Worm (Caenorhabditis elegans) whole organism, L2 larva: ENCODE measurements around the gene Y45F10B.3.

Experiments used
- C34F6.9 ChIP-seq: fragments of 150-350 bp; optimal IDR thresholded peaks from 2 replicates; lab custom pipeline; 2014; ENCODE audit warnings: missing biosample characterization, missing genetic modification characterization
- F13H6.1 ChIP-seq: sonication (generic microtip); optimal IDR thresholded peaks from 2 replicates; lab custom pipeline; 2016; ENCODE audit warnings: missing genetic modification characterization, missing compliant biosample characterization
- R02D3.7 ChIP-seq: fragments of 150-350 bp; optimal IDR thresholded peaks from 2 replicates; lab custom pipeline; 2014; ENCODE audit warnings: missing biosample characterization, missing genetic modification characterization
- Y55F3AM.14 ChIP-seq: fragments of 200-800 bp; sonication (Bioruptor generic); optimal IDR thresholded peaks from 2 replicates; lab custom pipeline; 2018; ENCODE audit warnings: mild to moderate bottlenecking, missing genetic modification characterization, missing compliant biosample characterization
- ZK546.5 ChIP-seq: sonication (generic microtip); optimal IDR thresholded peaks from 2 replicates; lab custom pipeline; 2017; ENCODE audit warnings: missing biosample characterization, missing genetic modification characterization
- alr-1 ChIP-seq: fragments of 150-350 bp; optimal IDR thresholded peaks from 2 replicates; lab custom pipeline; 2014; ENCODE audit warnings: missing biosample characterization, missing genetic modification characterization
- ama-1 ChIP-seq: fragments of 150-350 bp; optimal IDR thresholded peaks from 2 replicates; lab custom pipeline; 2018; ENCODE audit warnings: inconsistent platforms
- ceh-16 ChIP-seq: fragments of 150-350 bp; optimal IDR thresholded peaks from 2 replicates; lab custom pipeline; 2014; ENCODE audit warnings: missing biosample characterization, missing genetic modification characterization
- ceh-82 ChIP-seq: fragments of 150-350 bp; optimal IDR thresholded peaks from 2 replicates; lab custom pipeline; 2014; ENCODE audit warnings: missing biosample characterization, missing genetic modification characterization
- crh-2 ChIP-seq: sonication (generic microtip); optimal IDR thresholded peaks from 2 replicates; lab custom pipeline; 2017; ENCODE audit warnings: missing biosample characterization, missing genetic modification characterization
- dmd-4 ChIP-seq: sonication (generic microtip); optimal IDR thresholded peaks from 2 replicates; lab custom pipeline; 2017; ENCODE audit warnings: missing biosample characterization, missing genetic modification characterization
- egl-27 ChIP-seq: sonication (generic microtip); optimal IDR thresholded peaks from 3 replicates; lab custom pipeline; 2017; ENCODE audit warnings: missing biosample characterization, missing genetic modification reagents, missing genetic modification characterization
- elt-1 ChIP-seq: fragments of 150-350 bp; optimal IDR thresholded peaks from 2 replicates; lab custom pipeline; 2014; ENCODE audit warnings: missing biosample characterization, missing genetic modification characterization
- gmeb-1 ChIP-seq: fragments of 150-350 bp; optimal IDR thresholded peaks from 2 replicates; lab custom pipeline; 2014; ENCODE audit warnings: missing biosample characterization, missing genetic modification characterization
- lin-13 ChIP-seq: fragments of 150-350 bp; optimal IDR thresholded peaks from 2 replicates; lab custom pipeline; 2014; ENCODE audit warnings: missing biosample characterization, missing genetic modification reagents, missing genetic modification characterization
- lin-39 ChIP-seq: fragments of 150-350 bp; optimal IDR thresholded peaks from 2 replicates; lab custom pipeline; 2014; ENCODE audit warnings: missing biosample characterization, missing genetic modification reagents, missing genetic modification characterization
- lsy-2 ChIP-seq, 2 experiments: fragments of 150-350 bp in 1 of 2; sonication (generic microtip) in 1 of 2; optimal IDR thresholded peaks; 2 replicates each; lab custom pipeline; 2014 to 2017; ENCODE audit warnings: missing biosample characterization in 2 of 2, missing genetic modification characterization in 2 of 2
- mab-5 ChIP-seq: fragments of 150-350 bp; optimal IDR thresholded peaks from 2 replicates; lab custom pipeline; 2014; ENCODE audit warnings: missing biosample characterization, missing genetic modification characterization
- mbf-1 ChIP-seq: sonication (generic microtip); optimal IDR thresholded peaks from 2 replicates; lab custom pipeline; 2017; ENCODE audit warnings: missing biosample characterization, missing genetic modification characterization
- mdl-1 ChIP-seq, 2 experiments: fragments of 150-350 bp in 1 of 2; sonication (generic microtip) in 1 of 2; optimal IDR thresholded peaks; 2 replicates each; lab custom pipeline; 2017; ENCODE audit warnings: missing biosample characterization in 2 of 2, missing genetic modification characterization in 2 of 2
- nhr-10 ChIP-seq: sonication (generic microtip); optimal IDR thresholded peaks from 2 replicates; lab custom pipeline; 2017; ENCODE audit warnings: missing biosample characterization, missing genetic modification characterization
- nhr-11 ChIP-seq: fragments of 150-350 bp; optimal IDR thresholded peaks from 2 replicates; lab custom pipeline; 2014; ENCODE audit warnings: missing biosample characterization, missing genetic modification characterization
- nhr-12 ChIP-seq: fragments of 150-350 bp; optimal IDR thresholded peaks from 2 replicates; lab custom pipeline; 2014; ENCODE audit warnings: missing biosample characterization, missing genetic modification characterization
- nhr-129 ChIP-seq: fragments of 150-350 bp; optimal IDR thresholded peaks from 2 replicates; lab custom pipeline; 2014; ENCODE audit warnings: missing biosample characterization, missing genetic modification characterization
- nhr-21 ChIP-seq: fragments of 150-350 bp; optimal IDR thresholded peaks from 2 replicates; lab custom pipeline; 2014; ENCODE audit warnings: missing biosample characterization, missing genetic modification characterization
- nhr-23 ChIP-seq: fragments of 150-350 bp; optimal IDR thresholded peaks from 2 replicates; lab custom pipeline; 2014; ENCODE audit warnings: missing biosample characterization, missing genetic modification reagents, missing genetic modification characterization
- nhr-25 ChIP-seq: fragments of 150-350 bp; sonication (generic microtip); optimal IDR thresholded peaks from 3 replicates; lab custom pipeline; 2014; ENCODE audit warnings: missing biosample characterization, missing genetic modification characterization
- nhr-6 ChIP-seq: fragments of 150-350 bp; optimal IDR thresholded peaks from 2 replicates; lab custom pipeline; 2014; ENCODE audit warnings: missing biosample characterization, missing genetic modification characterization
- nhr-77 ChIP-seq: fragments of 150-350 bp; optimal IDR thresholded peaks from 2 replicates; lab custom pipeline; 2014; ENCODE audit warnings: missing biosample characterization, missing genetic modification characterization
- peb-1 ChIP-seq: fragments of 150-350 bp; optimal IDR thresholded peaks from 2 replicates; lab custom pipeline; 2014; ENCODE audit warnings: missing biosample characterization, missing genetic modification characterization
- sem-4 ChIP-seq: fragments of 150-350 bp; optimal IDR thresholded peaks from 2 replicates; lab custom pipeline; 2014; ENCODE audit warnings: missing biosample characterization, missing genetic modification reagents, missing genetic modification characterization
- skn-1 ChIP-seq: sonication (generic microtip); optimal IDR thresholded peaks from 2 replicates; lab custom pipeline; 2017; ENCODE audit warnings: missing biosample characterization, missing genetic modification characterization
- sma-9 ChIP-seq, 2 experiments: fragments of 150-350 bp in 1 of 2; sonication (generic microtip) in 1 of 2; optimal IDR thresholded peaks; 2 replicates each; lab custom pipeline; 2014 to 2016; ENCODE audit warnings: missing genetic modification characterization in 2 of 2, mild to moderate bottlenecking in 1 of 2, missing biosample characterization in 1 of 2, missing compliant biosample characterization in 1 of 2, missing genetic modification reagents in 1 of 2, moderate library complexity in 1 of 2
- snpc-4 ChIP-seq: fragments of 150-350 bp; optimal IDR thresholded peaks from 2 replicates; lab custom pipeline; 2014; ENCODE audit warnings: missing biosample characterization, missing genetic modification characterization
- unc-39 ChIP-seq: fragments of 150-350 bp; optimal IDR thresholded peaks from 2 replicates; lab custom pipeline; 2014; ENCODE audit warnings: missing biosample characterization, missing genetic modification characterization
- zag-1 ChIP-seq: fragments of 150-350 bp; optimal IDR thresholded peaks from 2 replicates; lab custom pipeline; 2014; ENCODE audit warnings: missing biosample characterization, missing genetic modification characterization
- ztf-4 ChIP-seq: fragments of 150-350 bp; optimal IDR thresholded peaks from 2 replicates; lab custom pipeline; 2014; ENCODE audit warnings: missing biosample characterization, missing genetic modification characterization

The Y45F10B.3 gene

ce11 chrIV:13619203-13619602, 25.8 kb downstream of the Y45F10B.3 start, which contains the start of gene C08F11.3:
TSS of gene C08F11.3 (plus strand) at chrIV:13619503.
- TF ChIP-seq nhr-21 (tag; lab: Kevin White, UChicago), result no peak
- TF ChIP-seq sem-4 (tag; lab: Kevin White, UChicago), result no peak
- no peak for TF ChIP-seq skn-1 (tag; lab: Kevin White, UChicago)
- TF ChIP-seq gmeb-1, result no peak
- TF ChIP-seq ZK546.5 (tag; lab: Kevin White, UChicago), result no peak
- no peak for TF ChIP-seq dmd-4 (tag; lab: Kevin White, UChicago)
- TF ChIP-seq ztf-4 (tag; lab: Kevin White, UChicago), result no peak
- no peak for TF ChIP-seq nhr-11 (tag; lab: Kevin White, UChicago)
- no peak for TF ChIP-seq lsy-2 (tag; optimal IDR thresholded peaks at IDR 0.05; lab: Kevin White, UChicago)
- TF ChIP-seq C34F6.9 (tag; lab: Kevin White, UChicago), result no peak
- TF ChIP-seq ceh-82, result no peak
- no peak for TF ChIP-seq unc-39
- no peak for TF ChIP-seq nhr-77
- TF ChIP-seq mbf-1, result no peak

- TF ChIP-seq sma-9 (GFP tag; optimal IDR thresholded peaks at IDR 0.05; lab: Kevin White, UChicago) (no peak), sma-9 (tag; optimal IDR thresholded peaks at IDR 0.05; lab: Kevin White, UChicago) (no peak), egl-27 (tag; lab: Kevin White, UChicago) (no peak), ama-1 (no peak), ceh-16 (tag; lab: Kevin White, UChicago) (no peak), elt-1 (no peak), nhr-77 (no peak), nhr-6 (no peak), alr-1 (tag; lab: Kevin White, UChicago) (no peak), C34F6.9 (tag; lab: Kevin White, UChicago) (no peak), ceh-82 (no peak), nhr-25 (tag; lab: Kevin White, UChicago) (no peak), ztf-4 (tag; lab: Kevin White, UChicago) (no peak), crh-2 (no peak), nhr-129 (tag; lab: Kevin White, UChicago) (no peak), snpc-4 (tag; lab: Kevin White, UChicago) (no peak)
Observed at ce11 chrIV:13623533-13623932, 30.1 kb downstream of the Y45F10B.3 start, which contains the start of gene C08F11.1. TSS of gene C08F11.1 (plus strand) at chrIV:13623833.

- no peak for TF ChIP-seq sma-9 (GFP tag; optimal IDR thresholded peaks at IDR 0.05; lab: Kevin White, UChicago)
- TF ChIP-seq sma-9 (tag; optimal IDR thresholded peaks at IDR 0.05; lab: Kevin White, UChicago), result no peak
- TF ChIP-seq nhr-23 (tag; lab: Kevin White, UChicago), result no peak
- no peak for TF ChIP-seq mab-5
- no peak for TF ChIP-seq dmd-4 (tag; lab: Kevin White, UChicago)
- TF ChIP-seq ceh-82, result no peak
- no peak for TF ChIP-seq ama-1
- no peak for TF ChIP-seq ztf-4 (tag; lab: Kevin White, UChicago)
- TF ChIP-seq lin-39 (tag; lab: Kevin White, UChicago), result no peak
- TF ChIP-seq peb-1 (tag; lab: Kevin White, UChicago), result no peak
- no peak for TF ChIP-seq nhr-6
- TF ChIP-seq R02D3.7, result no peak
- TF ChIP-seq F13H6.1 (tag; lab: Kevin White, UChicago), result no peak
Observed at ce11 chrIV:13626469-13626868, 33.0 kb downstream of the Y45F10B.3 start, which contains the start of gene sru-21. TSS of gene sru-21 (plus strand) at chrIV:13626769.

ce11 chrIV:13632613-13633012, 39.2 kb downstream of the Y45F10B.3 start:
- TF ChIP-seq alr-1 (tag; lab: Kevin White, UChicago) (no peak), zag-1 (no peak), nhr-6 (no peak), nhr-25 (tag; lab: Kevin White, UChicago) (no peak), Y55F3AM.14 (GFP tag; lab: Kevin White, UChicago) (no peak), nhr-12 (no peak), ama-1 (no peak), mdl-1 (tag; optimal IDR thresholded peaks at IDR 0.05; lab: Kevin White, UChicago) (no peak), lin-13 (GFP tag; lab: Kevin White, UChicago) (no peak), ztf-4 (tag; lab: Kevin White, UChicago) (no peak), ZK546.5 (tag; lab: Kevin White, UChicago) (no peak), ceh-16 (tag; lab: Kevin White, UChicago) (no peak), snpc-4 (tag; lab: Kevin White, UChicago) (no peak), nhr-10 (tag; lab: Kevin White, UChicago) (no peak)
- TF ChIP-seq, all 48 proteins: peak for 0
